Worm (Caenorhabditis elegans) whole organism, L4/young adult: ENCODE measurements around the gene C53A3.4.

ENCODE experiments used
- W03F9.2 ChIP-seq: fragments of 150-350 bp; optimal IDR thresholded peaks from 2 replicates; lab custom pipeline; 2014; ENCODE audit warnings: missing biosample characterization, missing genetic modification characterization
- dao-5 ChIP-seq: sonication (generic microtip); optimal IDR thresholded peaks from 2 replicates; lab custom pipeline; 2016; ENCODE audit warnings: missing genotype, missing genetic modification characterization, moderate library complexity, missing compliant biosample characterization
- him-1 ChIP-seq: sonication (generic microtip); optimal IDR thresholded peaks from 2 replicates; lab custom pipeline; 2016; ENCODE audit warnings: missing genotype, missing genetic modification reagents, missing genetic modification characterization, missing compliant biosample characterization

DNA sequence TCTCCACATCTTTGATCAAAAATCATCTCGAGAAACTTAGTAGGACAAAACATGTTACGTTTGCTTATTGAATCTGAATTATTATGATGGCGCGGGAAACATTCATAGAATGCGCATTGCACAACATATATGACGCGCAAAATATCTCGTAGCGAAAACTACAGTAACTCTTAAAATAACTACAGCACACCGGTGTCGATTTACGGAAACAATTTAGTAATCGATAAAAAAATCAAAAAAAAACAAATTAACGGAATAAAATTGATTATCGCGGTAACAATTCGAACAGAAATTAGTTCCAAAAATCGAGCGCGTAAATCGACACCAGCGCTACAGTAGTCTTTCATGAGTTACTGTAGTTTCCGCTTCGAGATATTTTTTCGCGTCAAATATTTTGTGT, 36.6 kb downstream of the C53A3.4 start:
- no peak for TF ChIP-seq him-1
- TF ChIP-seq dao-5 (tag; lab: Kevin White, UChicago): no peak
- TF ChIP-seq W03F9.2 (tag; lab: Kevin White, UChicago): no peak
